Worm (Caenorhabditis elegans) whole organism, L4 larva: ENCODE results near the gene mrp-7.
A peak's percentile ranks its signal among the peaks of the same experiment; 100 is the strongest.

Experiments used
- F37D6.2 ChIP-seq: sonication (generic microtip); optimal IDR thresholded peaks from 2 replicates; lab custom pipeline; 2016; ENCODE audit warnings: mild to moderate bottlenecking, missing genetic modification characterization, missing compliant biosample characterization
- F44E2.7 ChIP-seq: fragments of 200-800 bp; sonication (Bioruptor generic); IDR thresholded peaks from 2 replicates; pipeline ENCODE4 v2.1.2; 2022; ENCODE audit warnings: missing genetic modification characterization, missing compliant biosample characterization
- R02D3.7 ChIP-seq: fragments of 150-350 bp; sonication (generic microtip); optimal IDR thresholded peaks from 3 replicates; lab custom pipeline; 2014; ENCODE audit warnings: missing biosample characterization, missing genetic modification characterization
- Y105C5A.15 ChIP-seq: fragments of 200-800 bp; sonication (Bioruptor generic); IDR thresholded peaks from 2 replicates; pipeline ENCODE4 v1.3.6; 2022; ENCODE audit warnings: missing genetic modification characterization, missing compliant biosample characterization
- Y48G9A.11 ChIP-seq: fragments of 200-800 bp; sonication (Bioruptor generic); IDR thresholded peaks from 2 replicates; pipeline ENCODE4 v1.3.6; 2022; ENCODE audit warnings: missing genetic modification reagents, missing genetic modification characterization, missing compliant biosample characterization
- aha-1 ChIP-seq: fragments of 150-350 bp; peaks from one replicate; lab custom pipeline; 2014; ENCODE audit warnings: missing biosample characterization, missing genetic modification characterization
- ama-1 ChIP-seq: fragments of 150-350 bp; optimal IDR thresholded peaks from 2 replicates; lab custom pipeline; 2014; ENCODE audit warnings: inconsistent platforms, mixed read lengths
- ceh-28 ChIP-seq: fragments of 150-350 bp; optimal IDR thresholded peaks from 2 replicates; lab custom pipeline; 2014; ENCODE audit warnings: missing biosample characterization, missing genetic modification reagents, missing genetic modification characterization
- ceh-44 ChIP-seq: fragments of 200-800 bp; sonication (Bioruptor generic); IDR thresholded peaks from 2 replicates; pipeline ENCODE4 v1.3.6; 2022; ENCODE audit warnings: missing genetic modification reagents, missing genetic modification characterization, missing compliant biosample characterization
- ceh-62 ChIP-seq: sonication (generic microtip); optimal IDR thresholded peaks from 2 replicates; lab custom pipeline; 2017; ENCODE audit warnings: missing biosample characterization, missing genetic modification characterization
- ceh-82 ChIP-seq: sonication (generic microtip); optimal IDR thresholded peaks from 2 replicates; lab custom pipeline; 2017; ENCODE audit warnings: missing biosample characterization, missing genetic modification characterization
- ces-1 ChIP-seq: fragments of 150-350 bp; sonication (generic microtip); optimal IDR thresholded peaks from 4 replicates; lab custom pipeline; 2014; ENCODE audit warnings: missing biosample characterization, missing genetic modification reagents, missing genetic modification characterization
- cey-2 ChIP-seq: sonication (generic microtip); optimal IDR thresholded peaks from 3 replicates; lab custom pipeline; 2017; ENCODE audit warnings: missing genetic modification characterization, mild to moderate bottlenecking, missing compliant biosample characterization, antibody characterized with exemption, borderline replicate concordance; ENCODE audit not compliant: insufficient read depth
- daf-16 ChIP-seq, 3 experiments: sonication (generic microtip); optimal IDR thresholded peaks; 2 replicates each; lab custom pipeline; 2016 to 2017; ENCODE audit warnings: missing genetic modification characterization in 3 of 3, missing genetic modification reagents in 3 of 3, mild to moderate bottlenecking in 2 of 3, missing compliant biosample characterization in 2 of 3, missing biosample characterization in 1 of 3, moderate library complexity in 1 of 3
- daf-19 ChIP-seq: fragments of 200-800 bp; sonication (Bioruptor generic); conservative IDR thresholded peaks from 2 replicates; pipeline ENCODE4 v1.3.6; 2022; ENCODE audit warnings: missing genetic modification characterization, missing compliant biosample characterization
- dpl-1 ChIP-seq: fragments of 150-350 bp; optimal IDR thresholded peaks from 2 replicates; lab custom pipeline; 2014; ENCODE audit warnings: missing biosample characterization, missing genetic modification reagents, missing genetic modification characterization
- egl-27 ChIP-seq: sonication (generic microtip); optimal IDR thresholded peaks from 3 replicates; lab custom pipeline; 2017; ENCODE audit warnings: missing biosample characterization, missing genetic modification reagents, missing genetic modification characterization
- egl-43 ChIP-seq: fragments of 200-800 bp; sonication (Bioruptor generic); IDR thresholded peaks from 2 replicates; pipeline ENCODE4 v1.3.6; 2022; ENCODE audit warnings: missing genetic modification reagents, missing genetic modification characterization, missing compliant biosample characterization
- hlh-11 ChIP-seq: fragments of 200-800 bp; sonication (Bioruptor generic); optimal IDR thresholded peaks from 2 replicates; lab custom pipeline; 2018; ENCODE audit warnings: mild to moderate bottlenecking, missing genetic modification characterization, missing compliant biosample characterization
- jun-1 ChIP-seq: fragments of 150-350 bp; optimal IDR thresholded peaks from 2 replicates; lab custom pipeline; 2014; ENCODE audit warnings: missing biosample characterization, missing genetic modification reagents, missing genetic modification characterization
- lin-1 ChIP-seq: fragments of 200-800 bp; sonication (Bioruptor generic); IDR thresholded peaks from 2 replicates; pipeline ENCODE4 v1.3.6; 2022; ENCODE audit warnings: missing genetic modification reagents, missing genetic modification characterization, missing compliant biosample characterization
- lin-13 ChIP-seq: fragments of 150-350 bp; optimal IDR thresholded peaks from 2 replicates; lab custom pipeline; 2014; ENCODE audit warnings: missing biosample characterization, missing genetic modification reagents, missing genetic modification characterization
- lin-39 ChIP-seq: fragments of 150-350 bp; optimal IDR thresholded peaks from 2 replicates; lab custom pipeline; 2014; ENCODE audit warnings: missing biosample characterization, missing genetic modification reagents, missing genetic modification characterization
- lir-3 ChIP-seq: sonication (generic microtip); optimal IDR thresholded peaks from 2 replicates; lab custom pipeline; 2016; ENCODE audit warnings: mild to moderate bottlenecking, missing genetic modification characterization, missing compliant biosample characterization
- mep-1 ChIP-seq: fragments of 150-350 bp; sonication (generic microtip); optimal IDR thresholded peaks from 3 replicates; lab custom pipeline; 2014; ENCODE audit warnings: missing biosample characterization, missing genetic modification characterization
- mes-2 ChIP-seq: sonication (generic microtip); optimal IDR thresholded peaks from 2 replicates; lab custom pipeline; 2016; ENCODE audit warnings: missing genotype, mild to moderate bottlenecking, missing genetic modification characterization, missing compliant biosample characterization; ENCODE audit not compliant: poor library complexity, severe bottlenecking
- mxl-3 ChIP-seq: fragments of 200-800 bp; sonication (Bioruptor generic); optimal IDR thresholded peaks from 2 replicates; lab custom pipeline; 2018; ENCODE audit warnings: mild to moderate bottlenecking, missing genetic modification characterization, missing compliant biosample characterization
- nhr-11 ChIP-seq: fragments of 150-350 bp; optimal IDR thresholded peaks from 2 replicates; lab custom pipeline; 2014; ENCODE audit warnings: missing biosample characterization, missing genetic modification characterization
- nhr-48 ChIP-seq: sonication (generic microtip); optimal IDR thresholded peaks from 2 replicates; lab custom pipeline; 2016; ENCODE audit warnings: mild to moderate bottlenecking, missing genetic modification characterization, missing compliant biosample characterization
- pqm-1 ChIP-seq: sonication (generic microtip); optimal IDR thresholded peaks from 2 replicates; lab custom pipeline; 2017; ENCODE audit warnings: missing biosample characterization, missing genetic modification characterization
- rbr-2 ChIP-seq: sonication (generic microtip); optimal IDR thresholded peaks from 2 replicates; lab custom pipeline; 2016; ENCODE audit warnings: missing genotype, missing genetic modification characterization, missing compliant biosample characterization
- set-16 ChIP-seq: fragments of 200-800 bp; sonication (Bioruptor generic); IDR thresholded peaks from 2 replicates; pipeline ENCODE4 v1.3.6; 2022; ENCODE audit warnings: missing genetic modification reagents, missing genetic modification characterization, missing compliant biosample characterization
- unc-39 ChIP-seq: sonication (generic microtip); optimal IDR thresholded peaks from 2 replicates; lab custom pipeline; 2017; ENCODE audit warnings: missing biosample characterization, missing genetic modification characterization
- unc-62 ChIP-seq, 3 experiments: fragments of 150-350 bp in 1 of 3; sonication (generic microtip); optimal IDR thresholded peaks in 2 of 3; peaks in 1 of 3; 1 replicate in 1 of 3; 2 replicates in 2 of 3; lab custom pipeline; 2014 to 2017; ENCODE audit warnings: missing biosample characterization in 3 of 3, missing genetic modification characterization in 3 of 3, missing genetic modification reagents in 3 of 3, missing genotype in 1 of 3
- vab-7 ChIP-seq: fragments of 200-800 bp; sonication (Bioruptor generic); IDR thresholded peaks from 2 replicates; pipeline ENCODE4 v1.3.6; 2022; ENCODE audit warnings: missing genetic modification reagents, missing genetic modification characterization, missing compliant biosample characterization

mrp-7 gene

DNA sequence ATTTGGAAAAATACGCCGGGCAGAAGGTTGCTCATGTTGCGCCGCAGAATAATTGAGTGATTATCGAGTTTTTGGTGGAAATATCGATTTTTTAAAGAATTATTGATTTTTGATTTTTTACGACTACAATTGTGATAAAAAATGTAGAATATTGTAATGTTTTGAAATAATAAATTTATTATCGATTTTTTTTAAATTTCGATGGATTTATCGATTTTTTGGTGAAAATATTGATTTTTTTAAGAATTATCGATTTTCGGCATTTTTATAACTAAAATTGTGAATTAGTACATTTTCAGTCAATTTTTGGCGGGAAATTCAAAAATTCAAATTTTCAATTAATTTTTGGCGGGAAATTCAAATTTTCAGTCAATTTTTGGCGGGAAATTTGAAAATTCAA lies 44.1 kb upstream of the mrp-7 start:
- TF ChIP-seq ceh-28 (tag; lab: Kevin White, UChicago) (peak; percentile 91), Y105C5A.15 (no peak), dpl-1 (GFP tag; lab: Kevin White, UChicago) (no peak)

ce11 chrV:19632546-19632945 lies 42.1 kb upstream of the mrp-7 start, which contains the start of gene Y43F8C.5:
Gene Y43F8C.5, minus strand, starts transcription at chrV:19632646.
- TF ChIP-seq jun-1 (tag; lab: Kevin White, UChicago) (no peak), lin-39 (tag; lab: Kevin White, UChicago) (no peak), daf-19 (GFP tag; lab: Robert Waterston, UW) (no peak), F44E2.7 (no peak)

DNA sequence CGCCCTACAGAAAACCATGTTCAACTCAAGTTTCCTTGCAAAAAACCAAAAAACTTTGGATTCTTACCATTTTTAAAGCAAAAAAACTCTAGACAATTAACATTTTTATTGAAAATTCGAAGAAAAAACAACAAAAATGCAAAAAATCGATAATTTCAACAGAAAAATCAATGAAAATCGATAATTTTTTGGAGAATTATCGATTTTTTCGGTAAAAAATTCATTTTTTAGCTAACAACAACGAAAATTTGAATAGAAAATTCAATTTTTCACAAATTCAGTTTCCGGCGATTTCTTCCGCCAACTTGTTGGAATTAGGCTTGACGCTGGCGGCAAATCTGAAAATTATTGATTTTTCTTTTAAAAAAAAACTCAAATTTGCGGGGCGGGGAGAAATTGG lies 41.7 kb upstream of the mrp-7 start:
- TF ChIP-seq lin-1 (GFP tag; lab: Robert Waterston, UW) (no peak), egl-27 (tag; lab: Kevin White, UChicago) (no peak), ceh-28 (tag; lab: Kevin White, UChicago) (peak; percentile 92), rbr-2 (tag; lab: Kevin White, UChicago) (no peak)

DNA sequence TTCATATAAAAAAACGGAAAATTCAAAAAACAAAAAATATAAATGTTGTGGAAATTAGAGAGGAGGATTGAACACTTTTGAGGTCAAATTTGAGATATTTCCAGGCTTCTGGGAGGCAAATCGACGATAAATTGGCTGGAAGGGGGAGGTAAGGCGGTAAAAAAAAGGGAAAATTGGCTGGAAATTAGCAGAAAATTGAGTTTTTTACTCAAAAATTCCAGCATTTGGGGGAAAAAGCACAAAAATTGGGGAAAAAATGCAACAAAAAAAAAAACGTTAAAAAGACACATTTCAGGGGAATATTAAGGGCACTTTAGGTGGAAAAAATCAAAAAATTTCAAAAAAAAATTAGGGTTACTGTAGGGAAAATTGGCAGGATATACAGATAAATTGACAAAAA lies 40.4 kb upstream of the mrp-7 start:
- TF ChIP-seq mxl-3 (GFP tag; lab: Kevin White, UChicago): no peak
- peak in 1 of 2 experiments; percentile 48 for TF ChIP-seq unc-62 (GFP tag; optimal IDR thresholded peaks at IDR 0.05 in 1 of 2; lab: Kevin White, UChicago)
- no peak for TF ChIP-seq unc-62 (tag; optimal IDR thresholded peaks at IDR 0.05; lab: Kevin White, UChicago)
- TF ChIP-seq, all 104 proteins: peak for 1

DNA sequence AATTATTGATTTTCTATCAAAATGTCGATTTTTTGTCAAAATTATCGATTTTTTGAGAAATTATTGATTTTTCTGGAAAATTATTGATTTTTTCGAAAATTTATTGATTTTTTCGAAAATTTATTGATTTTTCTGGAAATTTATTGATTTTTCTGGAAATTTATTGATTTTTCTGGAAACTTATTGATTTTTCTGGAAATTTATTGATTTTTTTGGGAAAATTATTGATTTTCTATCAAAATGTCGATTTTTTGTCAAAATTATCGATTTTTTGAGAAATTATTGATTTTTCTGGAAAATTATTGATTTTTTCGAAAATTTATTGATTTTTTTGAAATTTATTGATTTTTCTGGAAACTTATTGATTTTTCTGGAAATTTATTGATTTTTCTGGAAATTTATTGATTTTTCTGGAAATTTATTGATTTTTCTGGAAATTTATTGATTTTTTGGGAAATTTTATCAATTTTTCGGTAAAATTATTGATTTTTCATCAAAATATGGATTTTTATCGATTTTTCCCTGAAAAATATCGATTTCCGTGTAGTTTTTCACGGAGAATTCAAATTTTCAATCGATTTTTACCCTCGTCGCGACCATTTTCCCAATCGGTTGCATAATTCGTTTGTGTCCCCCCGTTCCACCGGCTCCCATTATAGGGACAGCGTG lies 39.0 kb upstream of the mrp-7 start:
- peak; percentile 95 for TF ChIP-seq ceh-28 (tag; lab: Kevin White, UChicago)
- 0 out of 2 replicates have a peak, but pooled peaks have one; percentile 10 for TF ChIP-seq ceh-44 (GFP tag; lab: Robert Waterston, UW)

DNA sequence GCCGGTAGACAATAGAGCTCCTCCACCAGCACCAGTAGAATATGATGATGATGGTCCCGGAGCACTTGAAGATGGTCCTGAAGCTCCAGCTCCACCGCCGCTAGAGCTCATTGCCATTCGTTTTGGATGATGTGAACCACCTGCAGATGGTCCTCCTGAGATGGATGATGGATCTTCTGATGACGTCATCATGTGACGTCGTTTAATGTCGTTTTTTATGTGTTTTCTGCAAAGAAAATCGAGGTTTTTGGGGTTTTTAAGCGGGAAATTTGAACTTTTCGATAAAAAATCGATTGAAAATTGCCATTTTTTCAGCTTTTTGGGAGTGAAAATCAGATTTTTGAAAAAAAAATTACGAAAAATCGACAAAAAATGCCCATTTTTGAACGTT lies 38.5 kb upstream of the mrp-7 start:
- TF ChIP-seq egl-43: 0 out of 2 replicates have a peak, but pooled peaks have one; percentile 43
- peak; percentile 67; the same call in 1 of the 2 replicates for TF ChIP-seq Y48G9A.11 (GFP tag; lab: Robert Waterston, UW)
- TF ChIP-seq aha-1 (tag; lab: Kevin White, UChicago): peak; percentile 12
- TF ChIP-seq pqm-1 (tag; lab: Kevin White, UChicago): no peak
- 0 out of 2 replicates have a peak, but pooled peaks have one; percentile 25 for TF ChIP-seq set-16 (GFP tag; lab: Robert Waterston, UW)
- peak; percentile 35 for TF ChIP-seq mes-2 (tag; lab: Kevin White, UChicago)
- no peak for TF ChIP-seq daf-16 (GFP tag; optimal IDR thresholded peaks at IDR 0.05; lab: Kevin White, UChicago)
- TF ChIP-seq daf-16 (tag; optimal IDR thresholded peaks at IDR 0.05; lab: Kevin White, UChicago): no peak
- TF ChIP-seq unc-39 (tag; lab: Kevin White, UChicago): no peak
- no peak for TF ChIP-seq ceh-28 (tag; lab: Kevin White, UChicago)

DNA sequence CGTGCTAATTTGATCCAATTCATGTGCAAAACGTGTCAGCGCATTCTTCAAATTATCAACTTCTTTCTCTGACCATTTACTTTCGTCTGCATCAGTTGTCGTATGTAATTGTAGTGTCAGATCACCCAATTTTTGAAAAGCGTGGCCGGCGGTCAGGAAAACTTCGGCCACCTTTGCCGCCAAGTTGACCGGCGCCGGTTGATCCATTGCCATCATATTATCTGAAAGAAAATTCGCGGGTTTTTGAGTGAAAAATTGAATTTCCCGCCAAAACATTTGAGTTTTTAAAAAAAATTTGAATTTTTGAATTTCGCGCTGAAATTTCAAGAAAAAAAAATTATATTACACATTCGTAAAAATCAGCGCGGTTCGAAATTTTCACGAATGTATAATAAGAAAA lies 36.8 kb upstream of the mrp-7 start:
- TF ChIP-seq ceh-62 (tag; lab: Kevin White, UChicago) (no peak), ceh-28 (tag; lab: Kevin White, UChicago) (no peak), Y48G9A.11 (GFP tag; lab: Robert Waterston, UW) (peak; percentile 5; the same call in 1 of the 2 replicates), hlh-11 (no peak), F37D6.2 (tag; lab: Kevin White, UChicago) (no peak), aha-1 (tag; lab: Kevin White, UChicago) (peak; percentile 92), jun-1 (tag; lab: Kevin White, UChicago) (no peak)

- no peak for TF ChIP-seq nhr-48 (tag; lab: Kevin White, UChicago)
- no peak for TF ChIP-seq vab-7
- no peak for TF ChIP-seq mep-1 (tag; lab: Kevin White, UChicago)
- no peak for TF ChIP-seq ces-1 (GFP tag; lab: Kevin White, UChicago)
- no peak for TF ChIP-seq cey-2 (tag; lab: Kevin White, UChicago)
- no peak for TF ChIP-seq R02D3.7 (tag; lab: Kevin White, UChicago)
- no peak for TF ChIP-seq egl-27 (tag; lab: Kevin White, UChicago)
- TF ChIP-seq nhr-11 (tag; lab: Kevin White, UChicago): no peak
- TF ChIP-seq rbr-2 (tag; lab: Kevin White, UChicago): no peak
- TF ChIP-seq ama-1 (lab: Kevin White, UChicago): no peak
- no peak for TF ChIP-seq ceh-82 (tag; lab: Kevin White, UChicago)
- TF ChIP-seq lir-3 (tag; lab: Kevin White, UChicago): no peak
- no peak for TF ChIP-seq lin-13
- TF ChIP-seq lin-39 (tag; lab: Kevin White, UChicago): no peak
Measured at ce11 chrV:19640808-19641207, 33.8 kb upstream of the mrp-7 start, which contains the start of gene Y43F8C.6. Gene Y43F8C.6, minus strand, starts transcription at chrV:19640908.
